Fruit fly (Drosophila melanogaster): ENCODE results near the gene Doc3.

The Doc3 gene

dm6 chr3L:9041042-9041477, 36.1 kb downstream of the Doc3 start, which contains the start of gene Doc1 (continued):
- TF ChIP-seq Hey (tag; optimal IDR thresholded peaks at IDR 0.05) (no peak), CG15479 (GFP tag; optimal IDR thresholded peaks at IDR 0.05) (peak; percentile 78), CG3407 (GFP tag; optimal IDR thresholded peaks at IDR 0.05) (no peak), tx (GFP tag; optimal IDR thresholded peaks at IDR 0.05) (no peak), pita (GFP tag; optimal IDR thresholded peaks at IDR 0.05) (no peak), CG12744 (GFP tag; optimal IDR thresholded peaks at IDR 0.05) (no peak), CG15514 (GFP tag; optimal IDR thresholded peaks at IDR 0.05) (no peak), usp (GFP tag; optimal IDR thresholded peaks at IDR 0.05) (no peak), bigmax (GFP tag; optimal IDR thresholded peaks at IDR 0.05) (no peak), CG6175 (GFP tag; IDR thresholded peaks at IDR 0.05) (0 out of 3 replicates have a peak, but pooled peaks have one; percentile 19), cas (GFP tag; IDR thresholded peaks at IDR 0.05) (no peak), CG17912 (GFP tag; optimal IDR thresholded peaks at IDR 0.05) (no peak), CG8478 (optimal IDR thresholded peaks at IDR 0.05) (peak; percentile 45), CG4360 (GFP tag; IDR thresholded peaks at IDR 0.05) (no peak), bcd (GFP tag; optimal IDR thresholded peaks at IDR 0.05) (no peak), bab2 (GFP tag; optimal IDR thresholded peaks at IDR 0.05) (no peak), ci (GFP tag; IDR thresholded peaks at IDR 0.05) (0 out of 3 replicates have a peak, but pooled peaks have one; percentile 27), CG11247 (GFP tag; IDR thresholded peaks at IDR 0.05) (no peak), peb (GFP tag; IDR thresholded peaks at IDR 0.05) (no peak), CG15696 (tag; optimal IDR thresholded peaks at IDR 0.05) (no peak), CG17829 (tag; optimal IDR thresholded peaks at IDR 0.05) (peak; percentile 75), Spps (tag; optimal IDR thresholded peaks at IDR 0.05) (no peak), zf30C (GFP tag; optimal IDR thresholded peaks at IDR 0.05) (no peak), HLHmδ (GFP tag; optimal IDR thresholded peaks at IDR 0.05) (no peak), zen2 (GFP tag; IDR thresholded peaks at IDR 0.05; ENCODE audit: partially characterized antibody) (0 out of 3 replicates have a peak, but pooled peaks have one; percentile 40), sob (GFP tag; IDR thresholded peaks at IDR 0.05) (no peak), Atf3 (GFP tag; optimal IDR thresholded peaks at IDR 0.05) (no peak), CG18262 (tag; optimal IDR thresholded peaks at IDR 0.05) (no peak), CG16863 (GFP tag; optimal IDR thresholded peaks at IDR 0.05) (no peak), Sin3A (optimal IDR thresholded peaks at IDR 0.05) (no peak), trem (tag; optimal IDR thresholded peaks at IDR 0.05) (no peak), CG17802 (tag; optimal IDR thresholded peaks at IDR 0.05) (no peak), CG8089 (GFP tag; optimal IDR thresholded peaks at IDR 0.05) (no peak), Hsf (GFP tag; optimal IDR thresholded peaks at IDR 0.05) (no peak), CG10565 (GFP tag; optimal IDR thresholded peaks at IDR 0.05) (no peak), CG1602 (GFP tag; optimal IDR thresholded peaks at IDR 0.05) (no peak), bbx (GFP tag; IDR thresholded peaks at IDR 0.05; ENCODE audit: partially characterized antibody) (peak; percentile 62), Trl (optimal IDR thresholded peaks at IDR 0.05) (no peak), Trl (GFP tag; optimal IDR thresholded peaks at IDR 0.05) (no peak), CG43689 (GFP tag; IDR thresholded peaks at IDR 0.05) (no peak), CG2116 (GFP tag; optimal IDR thresholded peaks at IDR 0.05) (no peak), B-H2 (GFP tag; optimal IDR thresholded peaks at IDR 0.05) (no peak), hbn (GFP tag; IDR thresholded peaks at IDR 0.05; ENCODE audit: partially characterized antibody) (no peak), amos (GFP tag; IDR thresholded peaks at IDR 0.05; ENCODE audit: partially characterized antibody) (no peak), CG14860 (GFP tag; IDR thresholded peaks at IDR 0.05; ENCODE audit: partially characterized antibody) (no peak; the same call in 2 of the 3 replicates), CG2678 (tag; optimal IDR thresholded peaks at IDR 0.05) (no peak), Dll (GFP tag; IDR thresholded peaks at IDR 0.05; ENCODE audit: partially characterized antibody) (no peak), CG13287 (GFP tag; IDR thresholded peaks at IDR 0.05; ENCODE audit: partially characterized antibody) (0 out of 2 replicates have a peak, but pooled peaks have one; percentile 11), ase (GFP tag; IDR thresholded peaks at IDR 0.05) (no peak), CG31224 (GFP tag; IDR thresholded peaks at IDR 0.05) (no peak), nom (GFP tag; optimal IDR thresholded peaks at IDR 0.05) (no peak)

Measured in whole organism, embryonic.